Fruit fly (Drosophila melanogaster): ENCODE data around the gene CG5958.

CG5958 gene

dm6 chr2L:7433957-7434736 lies 831 bp upstream of the CG5958 start (continued):
- TF ChIP-seq fd3F (GFP tag; optimal IDR thresholded peaks at IDR 0.05) (peak; percentile 76), CG14860 (GFP tag; IDR thresholded peaks at IDR 0.05; ENCODE audit: partially characterized antibody) (no peak), CG11560 (tag; IDR thresholded peaks at IDR 0.05) (peak; percentile 56; the same call in 2 of the 3 replicates), Antp (GFP tag; optimal IDR thresholded peaks at IDR 0.05) (no peak), gem (tag; optimal IDR thresholded peaks at IDR 0.05) (peak; percentile 89), B-H2 (GFP tag; optimal IDR thresholded peaks at IDR 0.05) (peak; percentile 78), amos (GFP tag; IDR thresholded peaks at IDR 0.05; ENCODE audit: partially characterized antibody) (no peak), ash1 (GFP tag; optimal IDR thresholded peaks at IDR 0.05) (no peak), cas (GFP tag; IDR thresholded peaks at IDR 0.05) (peak; percentile 72), CG18476 (GFP tag; optimal IDR thresholded peaks at IDR 0.05) (peak; percentile 71), pzg (GFP tag; optimal IDR thresholded peaks at IDR 0.05) (no peak), CG14710 (tag; optimal IDR thresholded peaks at IDR 0.05) (no peak), CG1832 (GFP tag; optimal IDR thresholded peaks at IDR 0.05) (no peak), CG1792 (GFP tag; optimal IDR thresholded peaks at IDR 0.05) (no peak), pum (GFP tag; optimal IDR thresholded peaks at IDR 0.05) (no peak), rib (GFP tag; IDR thresholded peaks at IDR 0.05) (peak; percentile 88), Hr39 (optimal IDR thresholded peaks at IDR 0.05) (no peak), fru (optimal IDR thresholded peaks at IDR 0.05) (no peak), fd64A (GFP tag; optimal IDR thresholded peaks at IDR 0.05) (no peak), CG14965 (GFP tag; optimal IDR thresholded peaks at IDR 0.05; ENCODE audit: borderline replicate concordance) (no peak), Sox102F (GFP tag; optimal IDR thresholded peaks at IDR 0.05) (peak; percentile 79), p53 (GFP tag; optimal IDR thresholded peaks at IDR 0.05) (no peak), Trl (optimal IDR thresholded peaks at IDR 0.05) (no peak), Trl (GFP tag; optimal IDR thresholded peaks at IDR 0.05) (no peak), CG33557 (GFP tag; optimal IDR thresholded peaks at IDR 0.05) (no peak), Dbx (GFP tag; IDR thresholded peaks at IDR 0.05) (peak; percentile 91), lbe (GFP tag; optimal IDR thresholded peaks at IDR 0.05) (no peak), Hr3 (GFP tag; optimal IDR thresholded peaks at IDR 0.05) (peak; percentile 68), Max (GFP tag; optimal IDR thresholded peaks at IDR 0.05) (no peak), CG1024 (GFP tag; IDR thresholded peaks at IDR 0.05) (0 out of 2 replicates have a peak, but pooled peaks have one; percentile 45), run (tag; optimal IDR thresholded peaks at IDR 0.05) (peak; percentile 44), CG31365 (tag; optimal IDR thresholded peaks at IDR 0.05) (no peak), CG17612 (GFP tag; IDR thresholded peaks at IDR 0.05) (peak; percentile 71), salm (tag; optimal IDR thresholded peaks at IDR 0.05) (peak; percentile 28), GATAe (GFP tag; conservative IDR thresholded peaks at IDR 0.05) (peak; percentile 59; the same call in 1 of the 2 replicates), cad (GFP tag; optimal IDR thresholded peaks at IDR 0.05) (no peak), HLH4C (GFP tag; IDR thresholded peaks at IDR 0.05; ENCODE audit: partially characterized antibody) (no peak), CG1603 (tag; optimal IDR thresholded peaks at IDR 0.05) (peak; percentile 49), Dip2 (GFP tag; IDR thresholded peaks at IDR 0.05) (no peak), wek (GFP tag; optimal IDR thresholded peaks at IDR 0.05) (no peak), toy (GFP tag; IDR thresholded peaks at IDR 0.05) (peak; percentile 69), CG14050 (GFP tag; IDR thresholded peaks at IDR 0.05) (peak; percentile 67), nau (GFP tag; optimal IDR thresholded peaks at IDR 0.05) (peak; percentile 41), CG34422 (GFP tag; IDR thresholded peaks at IDR 0.05) (peak; percentile 50; the same call in 1 of the 3 replicates), CG15601 (tag; optimal IDR thresholded peaks at IDR 0.05) (no peak), CG6683 (GFP tag; optimal IDR thresholded peaks at IDR 0.05) (peak; percentile 29), CG12769 (tag; optimal IDR thresholded peaks at IDR 0.05) (peak; percentile 88), CG10543 (GFP tag; optimal IDR thresholded peaks at IDR 0.05) (peak; percentile 59), CG5245 (GFP tag; optimal IDR thresholded peaks at IDR 0.05) (no peak), NK7.1 (GFP tag; optimal IDR thresholded peaks at IDR 0.05) (peak; percentile 30)
